Worm (Caenorhabditis elegans): ENCODE data around the gene F45D3.3.

The F45D3.3 gene

ce11 chrV:12550755-12551154 lies 570 bp upstream of the F45D3.3 start:
- no peak for TF ChIP-seq ceh-90 (tag; optimal IDR thresholded peaks at IDR 0.05)
- TF ChIP-seq mdl-1 (tag; optimal IDR thresholded peaks at IDR 0.05) = no peak
- no peak for TF ChIP-seq Y116A8C.19 (tag; optimal IDR thresholded peaks at IDR 0.05; ENCODE audit: borderline replicate concordance)
- TF ChIP-seq nhr-84 (tag; optimal IDR thresholded peaks at IDR 0.05) = no peak
- no peak for TF ChIP-seq nhr-11 (tag; optimal IDR thresholded peaks at IDR 0.05)
- peak; percentile 14 for TF ChIP-seq snu-23 (GFP tag; optimal IDR thresholded peaks at IDR 0.05)
- TF ChIP-seq lin-39 (tag; optimal IDR thresholded peaks at IDR 0.05) = no peak
- no peak for TF ChIP-seq isw-1 (GFP tag; IDR thresholded peaks at IDR 0.05)
- TF ChIP-seq aly-2 (tag; optimal IDR thresholded peaks at IDR 0.05) = no peak
- TF ChIP-seq C34B4.2 (tag; optimal IDR thresholded peaks at IDR 0.05) = no peak
- TF ChIP-seq ama-1 (optimal IDR thresholded peaks at IDR 0.05) = no peak
- no peak for TF ChIP-seq fkh-10 (GFP tag; optimal IDR thresholded peaks at IDR 0.05)
- peak; percentile 26 for TF ChIP-seq nhr-47 (tag; optimal IDR thresholded peaks at IDR 0.05)
- TF ChIP-seq elt-3 (tag; optimal IDR thresholded peaks at IDR 0.05) = peak in 1 of 6 experiments; percentile 12
- peak; percentile 86 for TF ChIP-seq dsc-1 (tag; optimal IDR thresholded peaks at IDR 0.05)
- TF ChIP-seq blmp-1 (tag; optimal IDR thresholded peaks at IDR 0.05) = peak; percentile 70
- peak; percentile 16 for TF ChIP-seq nhr-85 (tag)
- no peak for TF ChIP-seq fkh-4 (tag; optimal IDR thresholded peaks at IDR 0.05; ENCODE audit: borderline replicate concordance)
- TF ChIP-seq pax-3 (tag; optimal IDR thresholded peaks at IDR 0.05) = peak; percentile 43

- TF ChIP-seq nhr-85 (tag) = peak; percentile 59
- peak in 1 of 2 experiments; percentile 13 for TF ChIP-seq mdl-1 (tag; optimal IDR thresholded peaks at IDR 0.05)
- peak in 1 of 6 experiments; percentile 3 for TF ChIP-seq elt-3 (tag; optimal IDR thresholded peaks at IDR 0.05)
- TF ChIP-seq zip-4 (GFP tag; optimal IDR thresholded peaks at IDR 0.05) = no peak
- TF ChIP-seq ztf-11 (tag; optimal IDR thresholded peaks at IDR 0.05) = no peak
- TF ChIP-seq unc-130 (tag; optimal IDR thresholded peaks at IDR 0.05) = no peak
- TF ChIP-seq ets-5 (GFP tag; IDR thresholded peaks at IDR 0.05) = no peak
- TF ChIP-seq ceh-82 (tag; optimal IDR thresholded peaks at IDR 0.05) = no peak
- TF ChIP-seq swsn-7 (tag; optimal IDR thresholded peaks at IDR 0.05) = no peak
- no peak for TF ChIP-seq egl-27 (tag; optimal IDR thresholded peaks at IDR 0.05)
- TF ChIP-seq isw-1 (GFP tag; IDR thresholded peaks at IDR 0.05) = no peak
- no peak for TF ChIP-seq efl-3 (GFP tag; optimal IDR thresholded peaks at IDR 0.05)
- peak; percentile 72 for TF ChIP-seq ama-1 (optimal IDR thresholded peaks at IDR 0.05)
- no peak for TF ChIP-seq alr-1 (tag; optimal IDR thresholded peaks at IDR 0.05; ENCODE audit: borderline replicate concordance)
Measured at ce11 chrV:12549604-12550003, 581 bp downstream of the F45D3.3 start.

DNA sequence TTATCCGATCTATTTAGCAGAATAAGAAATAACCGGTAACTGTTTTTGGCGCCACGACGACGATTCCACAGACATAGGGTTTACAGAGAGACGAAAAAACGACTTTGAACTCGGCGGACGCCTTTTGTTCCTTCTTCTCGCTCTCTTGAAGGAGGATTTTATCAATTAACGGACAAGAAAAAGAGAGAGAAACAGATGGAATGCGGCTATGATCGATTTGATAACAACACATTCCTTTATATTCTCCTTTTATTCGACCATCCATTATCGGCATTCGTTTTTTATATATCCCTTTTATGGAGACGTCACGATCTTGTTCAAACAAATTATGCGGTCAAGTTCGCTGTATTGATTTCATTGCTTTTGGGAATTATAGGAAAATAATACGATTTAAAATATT lies 1.4 kb downstream of the F45D3.3 start:
- no peak for TF ChIP-seq F16B12.6 (tag; optimal IDR thresholded peaks at IDR 0.05)
- TF ChIP-seq egl-13 (tag; optimal IDR thresholded peaks at IDR 0.05) = no peak
- TF ChIP-seq sptf-1 (tag; optimal IDR thresholded peaks at IDR 0.05) = no peak
- TF ChIP-seq nhr-77 (tag; optimal IDR thresholded peaks at IDR 0.05) = no peak
- peak; percentile 92 for TF ChIP-seq ama-1 (optimal IDR thresholded peaks at IDR 0.05)
- TF ChIP-seq lin-14 (GFP tag; optimal IDR thresholded peaks at IDR 0.05) = peak; percentile 55
- peak; percentile 39 for TF ChIP-seq nhr-47 (tag; optimal IDR thresholded peaks at IDR 0.05)
- peak; percentile 93 for TF ChIP-seq nhr-85 (tag)
- no peak for TF ChIP-seq hlh-4 (tag; optimal IDR thresholded peaks at IDR 0.05)
- TF ChIP-seq egl-27 (tag; optimal IDR thresholded peaks at IDR 0.05) = no peak
- TF ChIP-seq elt-3 (tag; optimal IDR thresholded peaks at IDR 0.05) = peak; percentile 4 to 90 (median 66)
- TF ChIP-seq ztf-4 (tag; optimal IDR thresholded peaks at IDR 0.05) = peak; percentile 39
- peak in 1 of 2 experiments; percentile 56 for TF ChIP-seq lsy-2 (tag; optimal IDR thresholded peaks at IDR 0.05)
- peak; percentile 76 for TF ChIP-seq blmp-1 (tag; optimal IDR thresholded peaks at IDR 0.05)
- TF ChIP-seq nhr-71 (tag; optimal IDR thresholded peaks at IDR 0.05) = peak; percentile 66
- TF ChIP-seq pqm-1 (tag; optimal IDR thresholded peaks at IDR 0.05) = no peak
- peak; percentile 16 for TF ChIP-seq fos-1 (tag; optimal IDR thresholded peaks at IDR 0.05)
- peak in 1 of 2 experiments; percentile 55 for TF ChIP-seq lin-35 (GFP tag; optimal IDR thresholded peaks at IDR 0.05)
- peak; percentile 50 for TF ChIP-seq nhr-90 (tag; optimal IDR thresholded peaks at IDR 0.05; ENCODE audit: poor library complexity)
- peak; percentile 52 for TF ChIP-seq lin-13 (GFP tag; optimal IDR thresholded peaks at IDR 0.05)
- TF ChIP-seq aly-2 (tag; optimal IDR thresholded peaks at IDR 0.05) = peak; percentile 65
- no peak for TF ChIP-seq C34B4.2 (tag; optimal IDR thresholded peaks at IDR 0.05)
- no peak for TF ChIP-seq tlp-1 (tag; optimal IDR thresholded peaks at IDR 0.05)
- TF ChIP-seq tbx-2 (tag; optimal IDR thresholded peaks at IDR 0.05) = peak; percentile 46
- TF ChIP-seq pax-3 (tag; optimal IDR thresholded peaks at IDR 0.05) = peak; percentile 48
- peak in 1 of 3 experiments; percentile 9 for TF ChIP-seq dpl-1 (GFP tag; optimal IDR thresholded peaks at IDR 0.05)
- no peak for TF ChIP-seq sox-4 (tag; optimal IDR thresholded peaks at IDR 0.05)
- TF ChIP-seq snu-23 (GFP tag; optimal IDR thresholded peaks at IDR 0.05) = peak; percentile 30
- TF ChIP-seq C16A3.4 (tag; optimal IDR thresholded peaks at IDR 0.05) = peak; percentile 38
- TF ChIP-seq nhr-19 (GFP tag; conservative IDR thresholded peaks at IDR 0.05) = peak; percentile 54
- peak; percentile 54 for TF ChIP-seq nhr-20 (tag; optimal IDR thresholded peaks at IDR 0.05)

All from whole organism, L1 larva.